Worm (Caenorhabditis elegans): ENCODE measurements around the gene Y57G7A.11.

Y57G7A.11 gene

DNA sequence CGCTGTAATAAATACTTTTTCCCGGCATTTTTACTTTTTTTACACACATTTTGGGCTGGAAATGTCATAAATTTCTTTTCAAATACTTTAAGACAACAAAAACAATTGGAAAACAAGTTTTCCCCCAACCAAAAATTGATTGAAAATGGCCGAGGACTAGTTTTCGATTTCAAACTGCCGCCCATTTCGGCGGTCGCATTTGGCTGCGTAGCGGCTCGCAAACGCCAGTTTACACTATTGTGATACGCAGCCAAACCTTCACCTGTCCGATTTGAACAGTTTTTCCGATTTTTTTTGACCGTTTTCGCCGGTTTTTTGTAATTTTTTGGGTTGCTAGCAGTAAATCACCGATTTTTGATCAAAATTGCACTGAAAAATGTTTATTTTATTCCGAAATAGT is 43.7 kb upstream of the Y57G7A.11 start (continued):
- TF ChIP-seq hrde-1 (tag; optimal IDR thresholded peaks at IDR 0.05; ENCODE audit: borderline replicate concordance) (peak; percentile 55), pha-4 (tag; optimal IDR thresholded peaks at IDR 0.05) (peak; percentile 97), ztf-18 (tag; optimal IDR thresholded peaks at IDR 0.05) (peak; percentile 73), ztf-26 (tag; optimal IDR thresholded peaks at IDR 0.05) (peak; percentile 96), xnd-1 (tag; optimal IDR thresholded peaks at IDR 0.05) (peak; percentile 71), repo-1 (tag; optimal IDR thresholded peaks at IDR 0.05) (peak; percentile 93), B0336.3 (GFP tag; IDR thresholded peaks at IDR 0.05) (peak; percentile 98), Y67H2A.10 (GFP tag; conservative IDR thresholded peaks at IDR 0.05) (peak; percentile 90), Y79H2A.3 (GFP tag; conservative IDR thresholded peaks at IDR 0.05) (peak; percentile 76; the same call in 1 of the 2 replicates), egl-44 (GFP tag; IDR thresholded peaks at IDR 0.05) (peak; percentile 93), rpc-1 (optimal IDR thresholded peaks at IDR 0.05) (no peak), rpc-1 (tag; optimal IDR thresholded peaks at IDR 0.05) (no peak), F52B5.7 (tag; optimal IDR thresholded peaks at IDR 0.05) (peak; percentile 80), tbx-9 (tag; optimal IDR thresholded peaks at IDR 0.05; ENCODE audit: borderline replicate concordance) (no peak), K12H6.12 (tag; optimal IDR thresholded peaks at IDR 0.05) (peak; percentile 96), ztf-22 (GFP tag; optimal IDR thresholded peaks at IDR 0.05) (peak; percentile 75), nfyb-1 (GFP tag; IDR thresholded peaks at IDR 0.05) (peak; percentile 96), zfh-2 (GFP tag; conservative IDR thresholded peaks at IDR 0.05) (peak; percentile 84), akir-1 (GFP tag; optimal IDR thresholded peaks at IDR 0.05) (no peak), snpc-3.4 (tag; optimal IDR thresholded peaks at IDR 0.05) (peak; percentile 92), C17E4.6 (GFP tag; IDR thresholded peaks at IDR 0.05) (peak; percentile 87), lsy-27 (tag; optimal IDR thresholded peaks at IDR 0.05; ENCODE audit: borderline replicate concordance, insufficient read depth) (peak; percentile 10), zim-3 (tag; optimal IDR thresholded peaks at IDR 0.05) (peak; percentile 95), rec-8 (tag; optimal IDR thresholded peaks at IDR 0.05) (no peak), cebp-1 (GFP tag; IDR thresholded peaks at IDR 0.05) (peak; percentile 80), cebp-1 (tag; optimal IDR thresholded peaks at IDR 0.05) (peak; percentile 91), ceh-40 (GFP tag; IDR thresholded peaks at IDR 0.05) (no peak), hmg-1.2 (GFP tag; IDR thresholded peaks at IDR 0.05) (peak; percentile 96), nfya-2 (GFP tag; IDR thresholded peaks at IDR 0.05) (no peak), ztf-28 (GFP tag; IDR thresholded peaks at IDR 0.05) (peak; percentile 94), nhr-120 (GFP tag; IDR thresholded peaks at IDR 0.05) (no peak), let-526 (GFP tag; IDR thresholded peaks at IDR 0.05) (peak; percentile 90), hlh-26 (GFP tag; conservative IDR thresholded peaks at IDR 0.05) (no peak), Y95B8A.8 (GFP tag; IDR thresholded peaks at IDR 0.05) (peak; percentile 97), T26A5.8 (tag; optimal IDR thresholded peaks at IDR 0.05) (peak; percentile 66), mel-28 (tag; optimal IDR thresholded peaks at IDR 0.05; ENCODE audit: borderline replicate concordance) (peak; percentile 20), ceh-27 (GFP tag; optimal IDR thresholded peaks at IDR 0.05) (peak; percentile 98), sea-2 (GFP tag; IDR thresholded peaks at IDR 0.05) (no peak), F55B11.4 (tag; optimal IDR thresholded peaks at IDR 0.05; ENCODE audit: borderline replicate concordance, insufficient read depth) (no peak), ceh-100 (GFP tag; IDR thresholded peaks at IDR 0.05) (peak; percentile 85), unc-130 (GFP tag; optimal IDR thresholded peaks at IDR 0.05) (peak; percentile 88), dox-1 (GFP tag; IDR thresholded peaks at IDR 0.05) (peak; percentile 98), bed-2 (GFP tag; IDR thresholded peaks at IDR 0.05) (peak; percentile 67; the same call in 1 of the 2 replicates), B0261.1 (tag; optimal IDR thresholded peaks at IDR 0.05) (peak; percentile 34), ZK185.1 (tag; optimal IDR thresholded peaks at IDR 0.05; ENCODE audit: poor library complexity, severe bottlenecking) (peak; percentile 88), ama-1 (optimal IDR thresholded peaks at IDR 0.05) (peak; percentile 8), ama-1 (GFP tag; optimal IDR thresholded peaks at IDR 0.05) (peak in 1 of 2 experiments; percentile 52), F10E7.11 (tag; optimal IDR thresholded peaks at IDR 0.05) (no peak), pbrm-1 (GFP tag; IDR thresholded peaks at IDR 0.05) (peak; percentile 97)

All from whole organism, young adult.